Worm (Caenorhabditis elegans): ENCODE results near the gene Y102A5C.40.

Y102A5C.40 gene

DNA sequence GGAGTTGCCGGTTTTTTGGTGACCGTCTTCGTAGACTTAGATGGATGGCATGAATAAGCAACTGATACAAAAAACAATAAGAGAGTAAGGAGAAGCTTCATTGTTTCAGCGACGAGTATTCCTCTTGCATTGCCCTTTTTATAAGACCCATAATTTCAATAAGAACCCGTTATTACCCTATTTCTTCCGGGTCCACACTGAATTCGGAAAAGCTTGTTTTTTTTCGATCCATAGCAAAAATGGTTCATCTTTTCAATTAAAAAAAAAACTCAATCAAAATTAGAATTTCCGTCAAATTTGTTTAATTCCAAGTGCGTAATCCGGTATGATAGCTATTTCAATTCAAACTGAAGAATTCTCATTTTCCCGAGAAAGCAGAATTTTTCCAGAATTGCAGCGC is at the start of gene Y102A5C.40:
Gene Y102A5C.40 (minus strand): TSS at position 101 of the 400 bp plus-strand sequence.
- no peak for TF ChIP-seq ztf-29 (GFP tag; IDR thresholded peaks at IDR 0.05)
- no peak for TF ChIP-seq med-1 (GFP tag; optimal IDR thresholded peaks at IDR 0.05; ENCODE audit: insufficient read depth)
- no peak for TF ChIP-seq klf-2 (GFP tag; conservative IDR thresholded peaks at IDR 0.05)
- TF ChIP-seq T22C8.4 (GFP tag; IDR thresholded peaks at IDR 0.05) = no peak
- no peak for TF ChIP-seq tab-1 (GFP tag; IDR thresholded peaks at IDR 0.05)
- TF ChIP-seq ref-1 (GFP tag; conservative IDR thresholded peaks at IDR 0.05) = no peak
- TF ChIP-seq cog-1 (tag; optimal IDR thresholded peaks at IDR 0.05) = no peak
- no peak for TF ChIP-seq ztf-23 (GFP tag; IDR thresholded peaks at IDR 0.05)

ce11 chrV:17035850-17036249 is 48.9 kb upstream of the Y102A5C.40 start, which contains the start of gene srz-94:
Gene srz-94 (minus strand): TSS chrV:17035950.
- TF ChIP-seq flt-1 (GFP tag; IDR thresholded peaks at IDR 0.05) (no peak), cog-1 (tag; optimal IDR thresholded peaks at IDR 0.05) (no peak), ztf-23 (GFP tag; IDR thresholded peaks at IDR 0.05) (no peak), ref-1 (GFP tag; conservative IDR thresholded peaks at IDR 0.05) (no peak), klf-2 (GFP tag; conservative IDR thresholded peaks at IDR 0.05) (no peak), tab-1 (GFP tag; IDR thresholded peaks at IDR 0.05) (no peak), med-1 (GFP tag; optimal IDR thresholded peaks at IDR 0.05; ENCODE audit: insufficient read depth) (no peak), T22C8.4 (GFP tag; IDR thresholded peaks at IDR 0.05) (no peak), ztf-29 (GFP tag; IDR thresholded peaks at IDR 0.05) (no peak)

DNA sequence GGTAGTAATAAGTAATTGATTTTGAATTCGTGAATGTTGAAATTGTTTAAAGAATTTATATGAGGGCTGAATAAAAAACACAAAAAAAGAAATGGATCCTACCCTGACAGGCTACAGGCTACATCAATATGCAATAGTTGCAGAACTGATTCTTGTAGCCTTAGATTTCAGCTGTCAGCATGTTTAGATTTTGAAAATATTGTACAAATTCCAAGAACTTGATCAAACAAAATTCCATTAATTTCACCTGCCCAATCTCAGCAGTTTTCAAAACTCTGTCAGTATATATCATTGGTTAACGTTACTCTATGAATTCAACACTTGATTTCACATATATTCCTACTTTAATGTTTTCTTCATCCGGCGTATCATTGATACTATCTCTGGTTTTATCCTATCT is 43.5 kb upstream of the Y102A5C.40 start:
- no peak for TF ChIP-seq cog-1 (tag; optimal IDR thresholded peaks at IDR 0.05)
- no peak for TF ChIP-seq klf-2 (GFP tag; conservative IDR thresholded peaks at IDR 0.05)
- TF ChIP-seq ztf-29 (GFP tag; IDR thresholded peaks at IDR 0.05) = no peak
- no peak for TF ChIP-seq tab-1 (GFP tag; IDR thresholded peaks at IDR 0.05)
- no peak for TF ChIP-seq med-1 (GFP tag; optimal IDR thresholded peaks at IDR 0.05; ENCODE audit: insufficient read depth)
- TF ChIP-seq ref-1 (GFP tag; conservative IDR thresholded peaks at IDR 0.05) = no peak
- no peak for TF ChIP-seq flt-1 (GFP tag; IDR thresholded peaks at IDR 0.05)

DNA sequence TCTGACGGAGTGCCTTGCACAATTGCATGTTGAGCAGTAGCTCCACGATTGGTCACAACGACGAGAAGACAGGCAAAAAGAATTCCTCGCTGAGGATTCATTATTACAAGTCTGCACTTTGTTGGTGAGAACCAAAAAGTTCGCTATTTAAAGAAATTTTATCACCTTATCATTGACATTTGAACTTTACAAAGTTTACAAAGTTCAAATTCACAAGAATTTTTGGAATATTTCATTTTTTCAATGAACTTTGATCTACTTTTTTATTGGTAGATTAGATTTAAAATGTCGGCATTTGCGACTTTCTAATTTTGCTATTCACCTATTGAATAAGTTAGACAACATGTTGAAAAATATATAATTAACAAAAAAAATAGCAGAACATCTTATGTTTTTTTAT is 39.4 kb upstream of the Y102A5C.40 start, which contains the start of gene F49H6.15:
Gene F49H6.15 (minus strand): TSS at position 101 of the 400 bp plus-strand sequence.
- TF ChIP-seq med-1 (GFP tag; optimal IDR thresholded peaks at IDR 0.05; ENCODE audit: insufficient read depth) (no peak), tab-1 (GFP tag; IDR thresholded peaks at IDR 0.05) (no peak), cog-1 (tag; optimal IDR thresholded peaks at IDR 0.05) (no peak), klf-2 (GFP tag; conservative IDR thresholded peaks at IDR 0.05) (no peak), ztf-29 (GFP tag; IDR thresholded peaks at IDR 0.05) (no peak), ref-1 (GFP tag; conservative IDR thresholded peaks at IDR 0.05) (no peak), ztf-23 (GFP tag; IDR thresholded peaks at IDR 0.05) (no peak)

DNA sequence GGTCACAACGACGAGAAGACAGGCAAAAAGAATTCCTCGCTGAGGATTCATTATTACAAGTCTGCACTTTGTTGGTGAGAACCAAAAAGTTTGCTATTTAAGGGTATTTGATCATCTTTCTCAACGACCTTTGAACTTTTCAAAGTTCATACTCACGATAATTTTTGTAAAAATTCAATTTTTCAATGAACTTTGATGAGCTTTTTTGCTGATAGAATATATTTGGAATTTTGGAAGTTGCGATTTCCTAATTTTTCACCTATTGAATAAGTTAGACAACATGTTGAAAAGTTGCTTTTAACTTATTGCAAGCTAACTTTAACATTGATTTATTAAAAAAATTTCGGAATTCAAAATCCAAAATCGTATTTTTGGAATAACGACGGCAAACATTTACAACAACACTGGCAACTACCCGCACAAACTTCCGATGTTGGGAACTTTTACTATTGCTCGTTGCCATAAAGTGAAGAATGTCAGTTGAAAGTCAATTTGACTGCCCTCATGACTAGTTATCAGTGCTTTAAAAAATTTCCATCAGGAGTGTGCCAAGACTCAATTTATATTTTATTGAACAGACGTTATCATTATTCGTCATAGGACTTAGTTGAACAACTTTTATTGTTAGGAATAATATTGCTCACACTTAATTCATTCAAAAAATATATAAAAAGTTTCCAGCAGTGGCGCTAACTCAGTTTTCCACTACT is 35.8 kb upstream of the Y102A5C.40 start, which contains the start of the genes F49H6.8 and F49H6.5:
Gene F49H6.8 (minus strand): TSS at position 51 of the 710 bp plus-strand sequence.
Gene F49H6.5 (plus strand): TSS at position 629 of the 710 bp plus-strand sequence.
- TF ChIP-seq ztf-23 (GFP tag; IDR thresholded peaks at IDR 0.05) = no peak
- TF ChIP-seq T22C8.4 (GFP tag; IDR thresholded peaks at IDR 0.05) = no peak
- TF ChIP-seq ztf-29 (GFP tag; IDR thresholded peaks at IDR 0.05) = no peak
- TF ChIP-seq flt-1 (GFP tag; IDR thresholded peaks at IDR 0.05) = no peak

DNA sequence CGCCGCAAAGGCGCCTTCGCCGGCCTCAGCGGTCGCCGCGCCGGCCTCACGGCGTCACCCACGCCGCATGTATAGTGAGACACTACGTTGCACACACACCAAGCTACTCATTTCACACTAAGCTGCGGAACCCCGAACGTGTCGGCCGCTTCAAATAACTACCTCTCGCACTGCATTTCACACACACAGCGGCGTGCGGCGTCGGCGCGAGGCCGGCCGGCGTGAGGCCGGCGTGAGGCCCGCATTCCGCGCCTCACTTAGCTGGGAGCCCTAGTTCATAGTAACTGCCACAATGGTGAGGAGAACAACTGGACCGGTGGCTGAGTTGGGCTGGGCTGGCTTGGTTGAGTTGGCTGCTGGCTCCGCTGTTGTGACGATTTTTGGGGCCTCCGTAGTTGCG is 35.2 kb upstream of the Y102A5C.40 start:
- 0 out of 2 replicates have a peak, but pooled peaks have one; percentile 25 for TF ChIP-seq tab-1 (GFP tag; IDR thresholded peaks at IDR 0.05)

DNA sequence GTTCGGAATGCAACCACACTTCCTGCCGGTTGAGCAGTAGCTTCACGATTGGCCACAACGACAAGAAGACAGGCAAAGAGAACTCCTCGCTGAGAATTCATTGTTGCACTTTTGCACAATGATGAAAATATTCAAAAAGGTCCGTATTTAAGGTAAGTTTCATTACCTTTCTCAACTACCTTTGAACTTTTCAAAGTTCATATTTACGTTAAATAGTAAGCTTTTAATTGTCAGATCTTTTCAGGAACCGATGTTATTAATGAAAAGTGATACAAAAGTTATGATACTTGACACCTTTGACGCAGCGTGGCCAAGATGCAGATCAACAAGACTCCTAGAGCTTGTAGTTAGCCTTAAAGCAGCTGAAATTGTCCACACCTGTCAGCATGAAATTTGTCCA is 34.4 kb upstream of the Y102A5C.40 start, which contains the start of gene F49H6.12:
Gene F49H6.12 (minus strand): TSS at position 101 of the 400 bp plus-strand sequence.
- no peak for TF ChIP-seq ztf-29 (GFP tag; IDR thresholded peaks at IDR 0.05)
- no peak for TF ChIP-seq tab-1 (GFP tag; IDR thresholded peaks at IDR 0.05)
- no peak for TF ChIP-seq T22C8.4 (GFP tag; IDR thresholded peaks at IDR 0.05)
- TF ChIP-seq ztf-23 (GFP tag; IDR thresholded peaks at IDR 0.05) = no peak
- no peak for TF ChIP-seq klf-2 (GFP tag; conservative IDR thresholded peaks at IDR 0.05)
- TF ChIP-seq cog-1 (tag; optimal IDR thresholded peaks at IDR 0.05) = no peak
- TF ChIP-seq ref-1 (GFP tag; conservative IDR thresholded peaks at IDR 0.05) = no peak
- TF ChIP-seq med-1 (GFP tag; optimal IDR thresholded peaks at IDR 0.05; ENCODE audit: insufficient read depth) = no peak
- TF ChIP-seq flt-1 (GFP tag; IDR thresholded peaks at IDR 0.05) = no peak

DNA sequence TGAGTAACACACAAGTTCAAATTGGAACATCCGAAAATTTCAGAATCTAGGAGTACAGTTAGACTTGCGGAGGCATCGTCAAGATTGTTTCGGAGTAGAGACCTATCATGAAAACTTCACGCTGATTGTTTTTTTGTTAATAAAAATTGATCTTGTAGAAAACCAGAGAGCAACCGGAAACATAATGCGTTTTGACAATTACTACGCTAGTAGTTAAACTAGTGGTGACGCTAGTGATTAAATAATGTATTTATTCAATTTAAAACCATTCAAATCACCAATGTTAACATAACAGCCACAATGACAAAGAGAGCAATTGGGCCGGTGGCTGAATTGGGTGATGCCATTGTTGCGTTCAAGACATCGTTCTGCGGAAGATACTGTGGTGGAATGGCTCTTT is 32.8 kb upstream of the Y102A5C.40 start, which contains the start of gene F49H6.17:
Gene F49H6.17 (plus strand): TSS at position 301 of the 400 bp plus-strand sequence.
- TF ChIP-seq klf-2 (GFP tag; conservative IDR thresholded peaks at IDR 0.05) = no peak
- TF ChIP-seq med-1 (GFP tag; optimal IDR thresholded peaks at IDR 0.05; ENCODE audit: insufficient read depth) = no peak
- no peak for TF ChIP-seq ztf-29 (GFP tag; IDR thresholded peaks at IDR 0.05)

- TF ChIP-seq tab-1 (GFP tag; IDR thresholded peaks at IDR 0.05) = no peak
- TF ChIP-seq ztf-23 (GFP tag; IDR thresholded peaks at IDR 0.05) = no peak
- TF ChIP-seq klf-2 (GFP tag; conservative IDR thresholded peaks at IDR 0.05) = no peak
- no peak for TF ChIP-seq ztf-29 (GFP tag; IDR thresholded peaks at IDR 0.05)
- no peak for TF ChIP-seq ref-1 (GFP tag; conservative IDR thresholded peaks at IDR 0.05)
- no peak for TF ChIP-seq flt-1 (GFP tag; IDR thresholded peaks at IDR 0.05)
- no peak for TF ChIP-seq cog-1 (tag; optimal IDR thresholded peaks at IDR 0.05)
- no peak for TF ChIP-seq med-1 (GFP tag; optimal IDR thresholded peaks at IDR 0.05; ENCODE audit: insufficient read depth)
Observed at ce11 chrV:17016787-17017186, 29.9 kb upstream of the Y102A5C.40 start, which contains the start of gene srh-97. Gene srh-97 (plus strand): TSS chrV:17017087.

DNA sequence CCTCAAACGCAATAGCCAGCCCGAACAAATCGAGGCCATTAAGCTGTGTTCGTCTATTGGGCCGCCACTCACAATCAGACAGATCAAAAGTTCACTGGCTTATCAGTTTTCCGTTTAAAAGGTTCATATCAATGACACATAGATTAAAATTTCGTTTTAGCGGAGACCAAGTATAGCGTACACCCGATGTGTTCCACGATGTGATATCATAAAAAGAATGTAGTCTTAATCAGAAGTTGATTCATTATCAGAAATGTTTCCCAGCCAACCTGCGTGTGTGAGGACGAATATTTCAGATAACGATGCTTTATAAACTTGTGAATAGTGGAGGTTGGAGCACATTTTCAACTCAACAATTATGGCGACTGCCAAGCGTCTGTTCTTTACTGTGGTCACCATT is 27.1 kb upstream of the Y102A5C.40 start, which contains the start of gene clc-13:
Gene clc-13 (plus strand): TSS at position 359 of the 400 bp plus-strand sequence.
- TF ChIP-seq tab-1 (GFP tag; IDR thresholded peaks at IDR 0.05) (no peak), ztf-23 (GFP tag; IDR thresholded peaks at IDR 0.05) (no peak), T22C8.4 (GFP tag; IDR thresholded peaks at IDR 0.05) (no peak), flt-1 (GFP tag; IDR thresholded peaks at IDR 0.05) (no peak), med-1 (GFP tag; optimal IDR thresholded peaks at IDR 0.05; ENCODE audit: insufficient read depth) (no peak), ztf-29 (GFP tag; IDR thresholded peaks at IDR 0.05) (no peak), klf-2 (GFP tag; conservative IDR thresholded peaks at IDR 0.05) (no peak), cog-1 (tag; optimal IDR thresholded peaks at IDR 0.05) (no peak), ref-1 (GFP tag; conservative IDR thresholded peaks at IDR 0.05) (no peak)
